Fruit fly (Drosophila melanogaster): ENCODE data around the gene CG4789.
A peak's percentile ranks its signal among the peaks of the same experiment; 100 is the strongest.

The CG4789 gene

dm6 chrX:16782175-16782916 is 18.4 kb upstream of the CG4789 start (continued):
- TF ChIP-seq CG14965 (GFP tag; optimal IDR thresholded peaks at IDR 0.05; ENCODE audit: borderline replicate concordance) (peak; percentile 18), CG30403 (GFP tag; optimal IDR thresholded peaks at IDR 0.05) (peak; percentile 62), Dref (GFP tag; IDR thresholded peaks at IDR 0.05) (no peak), CG8281 (tag; optimal IDR thresholded peaks at IDR 0.05) (no peak), CG10462 (GFP tag; optimal IDR thresholded peaks at IDR 0.05) (no peak), CG7928 (GFP tag; optimal IDR thresholded peaks at IDR 0.05) (no peak), CG7745 (tag; optimal IDR thresholded peaks at IDR 0.05) (no peak), Ptx1 (GFP tag; IDR thresholded peaks at IDR 0.05) (peak; percentile 68), cg (GFP tag; optimal IDR thresholded peaks at IDR 0.05) (no peak), slp2 (GFP tag; optimal IDR thresholded peaks at IDR 0.05) (peak; percentile 53), jumu (GFP tag; optimal IDR thresholded peaks at IDR 0.05) (peak; percentile 37), Pdp1 (GFP tag; optimal IDR thresholded peaks at IDR 0.05) (peak; percentile 38 to 49), CG15269 (tag; optimal IDR thresholded peaks at IDR 0.05) (peak; percentile 69), CoRest (tag; optimal IDR thresholded peaks at IDR 0.05) (peak; percentile 53), hth (optimal IDR thresholded peaks at IDR 0.05) (no peak), CG4617 (GFP tag; optimal IDR thresholded peaks at IDR 0.05; ENCODE audit: borderline replicate concordance) (no peak), crp (GFP tag; optimal IDR thresholded peaks at IDR 0.05) (peak in 1 of 2 experiments; percentile 3), Side (GFP tag; optimal IDR thresholded peaks at IDR 0.05) (peak; percentile 50), Hmx (GFP tag; optimal IDR thresholded peaks at IDR 0.05) (no peak), sima (GFP tag; optimal IDR thresholded peaks at IDR 0.05) (no peak), kay (GFP tag; optimal IDR thresholded peaks at IDR 0.05) (peak; percentile 4), CG30020 (tag; optimal IDR thresholded peaks at IDR 0.05) (no peak), CG42726 (GFP tag; IDR thresholded peaks at IDR 0.05; ENCODE audit: partially characterized antibody) (no peak), CG3847 (GFP tag; IDR thresholded peaks at IDR 0.05) (peak; percentile 49), BtbVII (GFP tag; optimal IDR thresholded peaks at IDR 0.05) (peak; percentile 54), CG15514 (GFP tag; optimal IDR thresholded peaks at IDR 0.05) (peak; percentile 44), CG7963 (GFP tag; IDR thresholded peaks at IDR 0.05; ENCODE audit: partially characterized antibody) (no peak), CG1792 (GFP tag; optimal IDR thresholded peaks at IDR 0.05) (no peak), CG12104 (GFP tag; optimal IDR thresholded peaks at IDR 0.05) (peak; percentile 29), lab (GFP tag; optimal IDR thresholded peaks at IDR 0.05) (peak; percentile 67), cwo (GFP tag; optimal IDR thresholded peaks at IDR 0.05) (peak; percentile 44), Deaf1 (tag; optimal IDR thresholded peaks at IDR 0.05) (peak; percentile 57), fu2 (GFP tag; optimal IDR thresholded peaks at IDR 0.05) (no peak), cato (GFP tag; optimal IDR thresholded peaks at IDR 0.05; ENCODE audit: borderline replicate concordance) (no peak), CG5180 (GFP tag; optimal IDR thresholded peaks at IDR 0.05) (peak; percentile 4), zf30C (GFP tag; optimal IDR thresholded peaks at IDR 0.05) (peak; percentile 43), Nf-YA (GFP tag; IDR thresholded peaks at IDR 0.05) (no peak), CG10565 (GFP tag; optimal IDR thresholded peaks at IDR 0.05) (no peak), CG1603 (tag; optimal IDR thresholded peaks at IDR 0.05) (peak; percentile 17), gro (GFP tag; optimal IDR thresholded peaks at IDR 0.05) (no peak), Antp (GFP tag; optimal IDR thresholded peaks at IDR 0.05) (peak; percentile 53), Ets65A (GFP tag) (peak; percentile 76), sens-2 (GFP tag; IDR thresholded peaks at IDR 0.05) (peak; percentile 43; the same call in 1 of the 2 replicates), ac (GFP tag; optimal IDR thresholded peaks at IDR 0.05) (no peak), D19B (GFP tag; optimal IDR thresholded peaks at IDR 0.05) (peak; percentile 14), CG2889 (GFP tag; IDR thresholded peaks at IDR 0.05) (no peak), ranshi (GFP tag; IDR thresholded peaks at IDR 0.05) (0 out of 2 replicates have a peak, but pooled peaks have one; percentile 48), CkIIα-i1 (GFP tag; IDR thresholded peaks at IDR 0.05) (no peak), Dad (GFP tag; optimal IDR thresholded peaks at IDR 0.05) (no peak)

Data from whole organism, embryonic.